Worm (Caenorhabditis elegans): ENCODE results near the gene C04H5.1.

ce11 chrII:14537728-14538127 is 3.6 kb downstream of the C04H5.1 start, which contains the start of the genes clec-147 and C04H5.7:
- TF ChIP-seq ref-1 (GFP tag; conservative IDR thresholded peaks at IDR 0.05) (no peak), flt-1 (GFP tag; IDR thresholded peaks at IDR 0.05) (no peak), klf-2 (GFP tag; conservative IDR thresholded peaks at IDR 0.05) (no peak), T22C8.4 (GFP tag; IDR thresholded peaks at IDR 0.05) (no peak), ztf-23 (GFP tag; IDR thresholded peaks at IDR 0.05) (no peak), med-1 (GFP tag; optimal IDR thresholded peaks at IDR 0.05; ENCODE audit: insufficient read depth) (no peak), cog-1 (tag; optimal IDR thresholded peaks at IDR 0.05) (no peak)

All from whole organism, midembryonic.